Fruit fly (Drosophila melanogaster) whole organism, prepupa: ENCODE measurements around the gene mib1.

Experiments used
- CG10631 ChIP-seq: fragments of 200-800 bp; sonication (Bioruptor generic); optimal IDR thresholded peaks from 2 replicates; lab custom pipeline; 2016; ENCODE audit warnings: missing biosample characterization, missing genetic modification characterization
- CG10669 ChIP-seq: fragments of 200-800 bp; sonication (Bioruptor generic); optimal IDR thresholded peaks from 3 replicates; lab custom pipeline; 2018; ENCODE audit warnings: missing biosample characterization, mild to moderate bottlenecking, missing genetic modification characterization, moderate library complexity
- CG11294 ChIP-seq: fragments of 200-800 bp; sonication (Bioruptor generic); IDR thresholded peaks from 2 replicates; pipeline ENCODE4 v1.3.6; 2022; ENCODE audit warnings: missing biosample characterization, missing genetic modification characterization
- CG11762 ChIP-seq: fragments of 200-800 bp; sonication (Bioruptor generic); optimal IDR thresholded peaks from 3 replicates; lab custom pipeline; 2016; ENCODE audit warnings: missing biosample characterization, missing genetic modification characterization; ENCODE audit not compliant: insufficient read depth
- CG11902 ChIP-seq: fragments of 200-800 bp; sonication (Bioruptor generic); optimal IDR thresholded peaks from 3 replicates; lab custom pipeline; 2016; ENCODE audit warnings: missing biosample characterization, missing genetic modification characterization
- CG16779 ChIP-seq: fragments of 200-800 bp; sonication (Bioruptor generic); optimal IDR thresholded peaks from 3 replicates; lab custom pipeline; 2017; ENCODE audit warnings: missing biosample characterization, mild to moderate bottlenecking, missing genetic modification characterization
- CG3032 ChIP-seq: fragments of 200-800 bp; optimal IDR thresholded peaks from 2 replicates; lab custom pipeline; 2019; ENCODE audit warnings: missing biosample characterization, mild to moderate bottlenecking, missing genetic modification characterization, moderate library complexity
- CG34406 ChIP-seq: fragments of 200-800 bp; sonication (Bioruptor generic); optimal IDR thresholded peaks from 3 replicates; lab custom pipeline; 2016; ENCODE audit warnings: missing biosample characterization, missing genetic modification characterization
- CG4318 ChIP-seq: fragments of 200-800 bp; sonication (Bioruptor generic); optimal IDR thresholded peaks from 3 replicates; lab custom pipeline; 2017; ENCODE audit warnings: missing biosample characterization, mild to moderate bottlenecking, missing genetic modification characterization
- CG6163 ChIP-seq: fragments of 200-800 bp; sonication (Bioruptor generic); IDR thresholded peaks from 3 replicates; pipeline ENCODE4 v1.3.6; 2022; ENCODE audit warnings: missing biosample characterization, missing genetic modification characterization
- CG6276 ChIP-seq: fragments of 200-800 bp; sonication (Bioruptor generic); optimal IDR thresholded peaks from 2 replicates; lab custom pipeline; 2017; ENCODE audit warnings: missing biosample characterization, mild to moderate bottlenecking, missing genetic modification characterization
- CG6808 ChIP-seq: fragments of 200-800 bp; sonication (Bioruptor generic); optimal IDR thresholded peaks from 3 replicates; lab custom pipeline; 2017; ENCODE audit warnings: missing biosample characterization, missing genetic modification characterization, mild to moderate bottlenecking, moderate library complexity, missing genetic modification reagents
- CG6854 ChIP-seq: fragments of 200-800 bp; sonication (Bioruptor generic); optimal IDR thresholded peaks from 2 replicates; lab custom pipeline; 2017; ENCODE audit warnings: missing biosample characterization, mild to moderate bottlenecking, missing genetic modification characterization
- CG7368 ChIP-seq: fragments of 200-800 bp; sonication (Bioruptor generic); optimal IDR thresholded peaks from 3 replicates; lab custom pipeline; 2016; ENCODE audit warnings: missing biosample characterization, missing genetic modification characterization
- CG8319 ChIP-seq: fragments of 200-800 bp; sonication (Bioruptor generic); optimal IDR thresholded peaks from 3 replicates; lab custom pipeline; 2016; ENCODE audit warnings: missing biosample characterization, missing genetic modification characterization
- CG8632 ChIP-seq: fragments of 200-800 bp; sonication (Bioruptor generic); optimal IDR thresholded peaks from 3 replicates; lab custom pipeline; 2016; ENCODE audit warnings: missing biosample characterization, missing genetic modification characterization
- CG9139 ChIP-seq: fragments of 200-800 bp; sonication (Bioruptor generic); optimal IDR thresholded peaks from 3 replicates; lab custom pipeline; 2017; ENCODE audit warnings: missing biosample characterization, mild to moderate bottlenecking, missing genetic modification characterization
- Eip78C ChIP-seq: fragments of 200-800 bp; sonication (Bioruptor generic); peaks from one replicate; lab custom pipeline; 2016; ENCODE audit warnings: missing biosample characterization, missing genetic modification characterization
- Eip93F ChIP-seq: fragments of 200-800 bp; sonication (Bioruptor generic); optimal IDR thresholded peaks from 2 replicates; lab custom pipeline; 2016; ENCODE audit warnings: missing biosample characterization, mild to moderate bottlenecking, missing genetic modification characterization
- Ets96B ChIP-seq: fragments of 200-800 bp; optimal IDR thresholded peaks from 2 replicates; lab custom pipeline; 2019; ENCODE audit warnings: missing biosample characterization, mild to moderate bottlenecking, missing genetic modification characterization, moderate library complexity
- Hr38 ChIP-seq: sonication (Bioruptor generic); optimal IDR thresholded peaks from 2 replicates; lab custom pipeline; 2016; ENCODE audit warnings: missing biosample characterization, missing genetic modification characterization
- Hr4 ChIP-seq: fragments of 200-800 bp; sonication (Bioruptor generic); optimal IDR thresholded peaks from 3 replicates; lab custom pipeline; 2016; ENCODE audit warnings: missing biosample characterization, missing genetic modification characterization
- Lpt ChIP-seq: fragments of 200-800 bp; sonication (Bioruptor generic); optimal IDR thresholded peaks from 3 replicates; lab custom pipeline; 2016; ENCODE audit warnings: missing biosample characterization, missing genetic modification characterization
- Met ChIP-seq: fragments of 200-800 bp; sonication (Bioruptor generic); optimal IDR thresholded peaks from 3 replicates; lab custom pipeline; 2016; ENCODE audit warnings: missing biosample characterization, missing genetic modification characterization
- OdsH ChIP-seq: fragments of 200-800 bp; sonication (Bioruptor generic); optimal IDR thresholded peaks from 3 replicates; lab custom pipeline; 2016; ENCODE audit warnings: missing biosample characterization, missing genetic modification characterization
- Smox ChIP-seq: fragments of 200-800 bp; sonication (Bioruptor generic); optimal IDR thresholded peaks from 3 replicates; lab custom pipeline; 2016; ENCODE audit warnings: missing biosample characterization, missing genetic modification characterization
- Sox15 ChIP-seq: fragments of 200-800 bp; sonication (Bioruptor generic); optimal IDR thresholded peaks from 3 replicates; lab custom pipeline; 2016; ENCODE audit warnings: missing biosample characterization, missing genetic modification characterization
- achi ChIP-seq: fragments of 200-800 bp; sonication (Bioruptor generic); optimal IDR thresholded peaks from 3 replicates; lab custom pipeline; 2016; ENCODE audit warnings: missing biosample characterization, missing genetic modification characterization
- acj6 ChIP-seq: fragments of 200-800 bp; sonication (Bioruptor generic); optimal IDR thresholded peaks from 3 replicates; lab custom pipeline; 2016; ENCODE audit warnings: missing biosample characterization, missing genetic modification characterization
- dac ChIP-seq: fragments of 200-800 bp; sonication (Bioruptor generic); optimal IDR thresholded peaks from 2 replicates; lab custom pipeline; 2017; ENCODE audit warnings: missing biosample characterization, mild to moderate bottlenecking, missing genetic modification characterization
- dsx ChIP-seq: fragments of 200-800 bp; optimal IDR thresholded peaks from 3 replicates; lab custom pipeline; 2019; ENCODE audit warnings: missing biosample characterization, mild to moderate bottlenecking, missing genetic modification characterization, moderate library complexity; ENCODE audit not compliant: poor library complexity, severe bottlenecking
- eg ChIP-seq: fragments of 200-800 bp; sonication (Bioruptor generic); IDR thresholded peaks from 3 replicates; pipeline ENCODE4 v1.3.6; 2022; ENCODE audit warnings: missing biosample characterization, missing genetic modification characterization
- esn ChIP-seq: fragments of 200-800 bp; sonication (Bioruptor generic); optimal IDR thresholded peaks from 2 replicates; lab custom pipeline; 2016; ENCODE audit warnings: missing biosample characterization, mild to moderate bottlenecking, missing genetic modification characterization, moderate library complexity
- fkh ChIP-seq: fragments of 200-800 bp; sonication (Bioruptor generic); optimal IDR thresholded peaks from 3 replicates; lab custom pipeline; 2017; ENCODE audit warnings: missing biosample characterization, mild to moderate bottlenecking, missing genetic modification characterization, moderate library complexity
- lz ChIP-seq: fragments of 200-800 bp; sonication (Bioruptor generic); optimal IDR thresholded peaks from 3 replicates; lab custom pipeline; 2016; ENCODE audit warnings: missing biosample characterization, missing genetic modification characterization
- net ChIP-seq: fragments of 200-800 bp; sonication (Bioruptor generic); optimal IDR thresholded peaks from 3 replicates; lab custom pipeline; 2016; ENCODE audit warnings: missing biosample characterization, missing genetic modification characterization
- pdm3 ChIP-seq: fragments of 200-800 bp; sonication (Bioruptor generic); optimal IDR thresholded peaks from 3 replicates; lab custom pipeline; 2016; ENCODE audit warnings: missing biosample characterization, missing genetic modification characterization
- salr ChIP-seq, 2 experiments: fragments of 200-800 bp; sonication (Bioruptor generic); optimal IDR thresholded peaks; 3 replicates each; lab custom pipeline; 2016 to 2018; ENCODE audit warnings: missing biosample characterization in 2 of 2, missing genetic modification characterization in 2 of 2, mild to moderate bottlenecking in 1 of 2
- topi ChIP-seq: fragments of 200-800 bp; sonication (Bioruptor generic); optimal IDR thresholded peaks from 3 replicates; lab custom pipeline; 2016; ENCODE audit warnings: missing biosample characterization, missing genetic modification characterization
- vri ChIP-seq: fragments of 200-800 bp; sonication (Bioruptor generic); optimal IDR thresholded peaks from 3 replicates; lab custom pipeline; 2016; ENCODE audit warnings: missing biosample characterization, mild to moderate bottlenecking, missing genetic modification characterization

Gene mib1

DNA sequence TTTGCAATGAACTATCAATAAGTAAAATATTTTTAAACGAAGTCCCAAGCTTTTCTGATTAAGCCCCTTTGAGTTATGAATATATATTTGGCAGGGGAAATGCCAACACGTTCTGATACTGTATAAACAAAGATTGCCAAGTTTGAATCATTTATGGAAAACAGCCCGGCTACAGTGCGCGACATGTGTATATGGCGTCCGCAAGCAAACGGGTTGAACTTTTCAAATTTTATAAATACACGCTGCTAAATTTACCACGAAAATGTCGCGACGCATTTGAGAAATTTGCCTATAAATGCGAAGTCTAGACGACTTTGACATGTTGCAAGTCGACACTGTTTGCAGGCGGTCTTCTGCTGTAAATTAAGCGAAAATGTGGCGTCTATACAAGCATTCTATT is 36.5 kb upstream of the mib1 start (continued):
- TF ChIP-seq fkh (GFP tag; lab: Kevin White, UChicago) (peak; percentile 14), CG6854 (GFP tag; lab: Kevin White, UChicago) (peak; percentile 52), Hr38 (GFP tag; lab: Kevin White, UChicago) (no peak), eg (GFP tag; lab: Robert Waterston, UW) (peak; percentile 77), CG10631 (GFP tag; lab: Kevin White, UChicago) (peak; percentile 55), CG16779 (tag; lab: Kevin White, UChicago) (peak; percentile 16), salr (GFP tag; optimal IDR thresholded peaks at IDR 0.05; lab: Kevin White, UChicago) (peak; percentile 50 to 77), CG34406 (GFP tag; lab: Kevin White, UChicago) (peak; percentile 64), CG8632 (peak; percentile 62), CG11294 (GFP tag; lab: Robert Waterston, UW) (peak; percentile 45; the same call in 1 of the 2 replicates), net (peak; percentile 71), OdsH (GFP tag; lab: Kevin White, UChicago) (peak; percentile 60), Hr4 (peak; percentile 52), CG4318 (GFP tag; lab: Kevin White, UChicago) (no peak), Lpt (peak; percentile 46), CG11902 (GFP tag; lab: Kevin White, UChicago) (peak; percentile 55), CG6163 (GFP tag; lab: Robert Waterston, UW) (peak; percentile 81), dac (GFP tag; lab: Kevin White, UChicago) (no peak), CG7368 (GFP tag; lab: Kevin White, UChicago) (peak; percentile 54), CG10669 (peak; percentile 71), Sox15 (GFP tag; lab: Kevin White, UChicago) (peak; percentile 48), acj6 (peak; percentile 69), CG8319 (GFP tag; lab: Kevin White, UChicago) (peak; percentile 52), CG6276 (GFP tag; lab: Kevin White, UChicago) (peak; percentile 50), topi (GFP tag; lab: Kevin White, UChicago) (peak; percentile 83), Eip93F (peak; percentile 13), CG11762 (GFP tag; lab: Kevin White, UChicago) (peak; percentile 39), achi (peak; percentile 51), vri (GFP tag; lab: Kevin White, UChicago) (peak; percentile 33), lz (peak; percentile 75), pdm3 (GFP tag; lab: Kevin White, UChicago) (peak; percentile 80), Eip78C (GFP tag; lab: Kevin White, UChicago) (peak; percentile 91), Met (peak; percentile 83), Smox (peak; percentile 65), dsx (GFP tag; lab: Kevin White, UChicago) (no peak), Ets96B (tag; lab: Kevin White, UChicago) (peak; percentile 65), CG6808 (GFP tag; lab: Kevin White, UChicago) (peak; percentile 68), CG3032 (peak; percentile 67)

DNA sequence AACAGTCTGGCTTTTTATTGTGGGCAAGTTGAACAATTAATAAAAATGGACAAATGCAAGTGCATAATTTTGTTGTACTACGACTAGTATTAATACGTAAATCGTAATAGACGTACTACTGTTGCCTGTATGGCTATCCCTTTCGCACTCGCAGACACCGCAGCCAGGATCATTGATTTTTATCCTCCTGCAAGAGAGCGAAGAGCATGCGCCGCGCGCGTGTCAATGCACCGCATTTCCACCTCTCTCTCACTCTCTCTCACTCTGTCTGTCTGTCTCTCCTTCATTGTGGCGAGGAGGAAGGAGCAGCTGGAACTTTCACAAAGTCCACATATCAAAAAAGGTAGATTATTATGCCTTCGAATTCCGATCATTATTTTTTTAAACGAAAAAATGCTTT is 35.5 kb upstream of the mib1 start:
- TF ChIP-seq CG9139 (GFP tag; lab: Kevin White, UChicago) (peak; percentile 7), esn (GFP tag; lab: Kevin White, UChicago) (no peak), Eip78C (GFP tag; lab: Kevin White, UChicago) (peak; percentile 20), acj6 (no peak), lz (no peak), CG6163 (GFP tag; lab: Robert Waterston, UW) (0 out of 3 replicates have a peak, but pooled peaks have one; percentile 8), CG4318 (GFP tag; lab: Kevin White, UChicago) (no peak)
- TF ChIP-seq, all 60 proteins: peak for 3
